Worm (Caenorhabditis elegans) whole organism, L3 larva: ENCODE data around the gene T24C4.2.

Experiments
- R02D3.7 ChIP-seq: fragments of 150-350 bp; optimal IDR thresholded peaks from 2 replicates; lab custom pipeline; 2014; ENCODE audit warnings: missing biosample characterization, missing genetic modification characterization
- ZK546.5 ChIP-seq: sonication (generic microtip); optimal IDR thresholded peaks from 2 replicates; lab custom pipeline; 2017; ENCODE audit warnings: missing biosample characterization, missing genetic modification characterization
- aly-2 ChIP-seq: fragments of 150-350 bp; optimal IDR thresholded peaks from 2 replicates; lab custom pipeline; 2014; ENCODE audit warnings: missing biosample characterization, missing genetic modification characterization
- ama-1 ChIP-seq: fragments of 150-350 bp; optimal IDR thresholded peaks from 2 replicates; lab custom pipeline; 2018
- ceh-16 ChIP-seq: sonication (generic microtip); optimal IDR thresholded peaks from 2 replicates; lab custom pipeline; 2017; ENCODE audit warnings: missing biosample characterization, missing genetic modification characterization
- ceh-28 ChIP-seq: fragments of 150-350 bp; optimal IDR thresholded peaks from 2 replicates; lab custom pipeline; 2014; ENCODE audit warnings: missing biosample characterization, missing genetic modification reagents, missing genetic modification characterization
- ceh-82 ChIP-seq: fragments of 150-350 bp; optimal IDR thresholded peaks from 2 replicates; lab custom pipeline; 2014; ENCODE audit warnings: missing biosample characterization, missing genetic modification characterization
- ceh-9 ChIP-seq: sonication (generic microtip); optimal IDR thresholded peaks from 2 replicates; lab custom pipeline; 2018; ENCODE audit warnings: missing biosample characterization, missing genetic modification characterization
- daf-12 ChIP-seq: fragments of 150-350 bp; optimal IDR thresholded peaks from 2 replicates; lab custom pipeline; 2014; ENCODE audit warnings: missing biosample characterization, missing genetic modification reagents, missing genetic modification characterization
- egl-27 ChIP-seq: sonication (generic microtip); optimal IDR thresholded peaks from 4 replicates; lab custom pipeline; 2017; ENCODE audit warnings: missing biosample characterization, missing genetic modification reagents, missing genetic modification characterization
- elt-1 ChIP-seq: fragments of 150-350 bp; optimal IDR thresholded peaks from 2 replicates; lab custom pipeline; 2014; ENCODE audit warnings: missing biosample characterization, missing genetic modification characterization
- elt-2 ChIP-seq: sonication (generic microtip); optimal IDR thresholded peaks from 2 replicates; lab custom pipeline; 2016; ENCODE audit warnings: missing genetic modification reagents, mild to moderate bottlenecking, missing genetic modification characterization, missing compliant biosample characterization
- elt-3 ChIP-seq, 3 experiments: fragments of 150-350 bp in 1 of 3; sonication (generic microtip) in 2 of 3; optimal IDR thresholded peaks; 2 replicates in 2 of 3; 4 replicates in 1 of 3; lab custom pipeline; 2014 to 2017; ENCODE audit warnings: missing biosample characterization in 3 of 3, missing genetic modification characterization in 3 of 3
- eor-1 ChIP-seq, 2 experiments: fragments of 150-350 bp; optimal IDR thresholded peaks; 2 replicates each; lab custom pipeline; 2014 to 2018; ENCODE audit warnings: missing biosample characterization in 2 of 2, missing genetic modification characterization in 2 of 2
- fkh-10 ChIP-seq: sonication (generic microtip); optimal IDR thresholded peaks from 2 replicates; lab custom pipeline; 2017; ENCODE audit warnings: missing biosample characterization, missing genetic modification reagents, missing genetic modification characterization
- fkh-2 ChIP-seq: fragments of 150-350 bp; optimal IDR thresholded peaks from 2 replicates; lab custom pipeline; 2014; ENCODE audit warnings: missing biosample characterization, missing genetic modification reagents, missing genetic modification characterization
- fos-1 ChIP-seq: fragments of 150-350 bp; optimal IDR thresholded peaks from 2 replicates; lab custom pipeline; 2014; ENCODE audit warnings: missing biosample characterization, missing genetic modification characterization
- hmg-11 ChIP-seq: sonication (generic microtip); optimal IDR thresholded peaks from 2 replicates; lab custom pipeline; 2016; ENCODE audit warnings: missing genetic modification characterization, missing compliant biosample characterization
- jun-1 ChIP-seq: fragments of 150-350 bp; optimal IDR thresholded peaks from 2 replicates; lab custom pipeline; 2014; ENCODE audit warnings: missing biosample characterization, missing genetic modification reagents, missing genetic modification characterization
- lin-15B ChIP-seq: fragments of 150-350 bp; optimal IDR thresholded peaks from 2 replicates; lab custom pipeline; 2014; ENCODE audit warnings: missing biosample characterization, missing genetic modification characterization
- lin-39 ChIP-seq: fragments of 150-350 bp; optimal IDR thresholded peaks from 2 replicates; lab custom pipeline; 2018; ENCODE audit warnings: missing biosample characterization, missing genetic modification reagents, missing genetic modification characterization
- lsy-12 ChIP-seq: sonication (generic microtip); optimal IDR thresholded peaks from 2 replicates; lab custom pipeline; 2016; ENCODE audit warnings: mild to moderate bottlenecking, missing genetic modification characterization, missing compliant biosample characterization
- mdl-1 ChIP-seq: fragments of 150-350 bp; optimal IDR thresholded peaks from 2 replicates; lab custom pipeline; 2014; ENCODE audit warnings: missing biosample characterization, missing genetic modification characterization
- mml-1 ChIP-seq: fragments of 150-350 bp; sonication (generic microtip); optimal IDR thresholded peaks from 3 replicates; lab custom pipeline; 2014; ENCODE audit warnings: missing biosample characterization, missing genetic modification characterization
- nfya-1 ChIP-seq: sonication (generic microtip); optimal IDR thresholded peaks from 2 replicates; lab custom pipeline; 2017; ENCODE audit warnings: missing genetic modification characterization, mild to moderate bottlenecking, missing compliant biosample characterization, antibody characterized with exemption, moderate library complexity; ENCODE audit not compliant: insufficient read depth
- nhr-11 ChIP-seq: fragments of 150-350 bp; optimal IDR thresholded peaks from 2 replicates; lab custom pipeline; 2014; ENCODE audit warnings: missing biosample characterization, missing genetic modification characterization
- nhr-12 ChIP-seq: fragments of 150-350 bp; optimal IDR thresholded peaks from 2 replicates; lab custom pipeline; 2014; ENCODE audit warnings: missing biosample characterization, missing genetic modification characterization
- nhr-23 ChIP-seq: fragments of 150-350 bp; optimal IDR thresholded peaks from 2 replicates; lab custom pipeline; 2014; ENCODE audit warnings: missing biosample characterization, missing genetic modification reagents, missing genetic modification characterization
- nhr-237 ChIP-seq: fragments of 150-350 bp; optimal IDR thresholded peaks from 2 replicates; lab custom pipeline; 2014; ENCODE audit warnings: missing biosample characterization, missing genetic modification characterization
- nhr-25 ChIP-seq: sonication (generic microtip); optimal IDR thresholded peaks from 2 replicates; lab custom pipeline; 2017; ENCODE audit warnings: missing biosample characterization, missing genetic modification characterization
- nhr-28 ChIP-seq: fragments of 150-350 bp; optimal IDR thresholded peaks from 2 replicates; lab custom pipeline; 2014; ENCODE audit warnings: missing biosample characterization, missing genetic modification characterization
- nhr-76 ChIP-seq: fragments of 150-350 bp; sonication (generic microtip); optimal IDR thresholded peaks from 5 replicates; lab custom pipeline; 2014; ENCODE audit warnings: missing biosample characterization, missing genetic modification characterization
- nhr-77 ChIP-seq: fragments of 150-350 bp; optimal IDR thresholded peaks from 2 replicates; lab custom pipeline; 2014; ENCODE audit warnings: missing biosample characterization, missing genetic modification characterization
- pha-4 ChIP-seq: fragments of 150-350 bp; optimal IDR thresholded peaks from 2 replicates; lab custom pipeline; 2014; ENCODE audit warnings: missing biosample characterization, missing genetic modification reagents, missing genetic modification characterization
- pqm-1 ChIP-seq: fragments of 150-350 bp; optimal IDR thresholded peaks from 2 replicates; lab custom pipeline; 2017; ENCODE audit warnings: missing biosample characterization, missing genetic modification characterization, inconsistent platforms
- sea-2 ChIP-seq: fragments of 150-350 bp; sonication (generic microtip); optimal IDR thresholded peaks from 4 replicates; lab custom pipeline; 2014; ENCODE audit warnings: missing biosample characterization, missing genetic modification reagents, missing genetic modification characterization
- skn-1 ChIP-seq: fragments of 150-350 bp; optimal IDR thresholded peaks from 2 replicates; lab custom pipeline; 2014; ENCODE audit warnings: missing biosample characterization, missing genetic modification characterization
- snpc-4 ChIP-seq: fragments of 150-350 bp; optimal IDR thresholded peaks from 2 replicates; lab custom pipeline; 2014; ENCODE audit warnings: missing biosample characterization, missing genetic modification characterization
- tbx-2 ChIP-seq: sonication (generic microtip); optimal IDR thresholded peaks from 2 replicates; lab custom pipeline; 2016; ENCODE audit warnings: mild to moderate bottlenecking, missing genetic modification characterization, missing compliant biosample characterization
- unc-39 ChIP-seq: sonication (generic microtip); optimal IDR thresholded peaks from 4 replicates; lab custom pipeline; 2017; ENCODE audit warnings: missing biosample characterization, missing genetic modification characterization
- unc-62 ChIP-seq: fragments of 150-350 bp; sonication (generic microtip); optimal IDR thresholded peaks from 4 replicates; lab custom pipeline; 2014; ENCODE audit warnings: missing biosample characterization, missing genetic modification reagents, missing genetic modification characterization
- zag-1 ChIP-seq: fragments of 150-350 bp; optimal IDR thresholded peaks from 2 replicates; lab custom pipeline; 2014; ENCODE audit warnings: missing biosample characterization, missing genetic modification characterization

Gene T24C4.2

ce11 chrIII:842630-843029 is 27.1 kb downstream of the T24C4.2 start, which contains the start of gene far-8:
Gene far-8 (plus strand): TSS chrIII:842930.
- no peak for TF ChIP-seq tbx-2 (tag; lab: Kevin White, UChicago)
- no peak for TF ChIP-seq egl-27
- TF ChIP-seq eor-1 (tag; optimal IDR thresholded peaks at IDR 0.05; lab: Kevin White, UChicago), result no peak
- TF ChIP-seq sea-2 (GFP tag; lab: Kevin White, UChicago), result no peak
- no peak for TF ChIP-seq nhr-11 (tag; lab: Kevin White, UChicago)
- TF ChIP-seq snpc-4 (tag; lab: Kevin White, UChicago), result no peak
- TF ChIP-seq nfya-1, result no peak
- no peak for TF ChIP-seq aly-2 (tag; lab: Kevin White, UChicago)
- no peak for TF ChIP-seq hmg-11 (tag; lab: Kevin White, UChicago)
- no peak for TF ChIP-seq fos-1 (tag; lab: Kevin White, UChicago)
- TF ChIP-seq ama-1, result no peak
- TF ChIP-seq nhr-76 (tag; lab: Kevin White, UChicago), result no peak
- no peak for TF ChIP-seq pha-4 (tag; lab: Kevin White, UChicago)
- TF ChIP-seq nhr-25 (tag; lab: Kevin White, UChicago), result no peak
- no peak for TF ChIP-seq nhr-28 (tag; lab: Kevin White, UChicago)
- TF ChIP-seq unc-62 (GFP tag; lab: Kevin White, UChicago), result no peak
- TF ChIP-seq elt-2 (tag; lab: Kevin White, UChicago), result no peak
- no peak for TF ChIP-seq fkh-2 (tag; lab: Kevin White, UChicago)

DNA sequence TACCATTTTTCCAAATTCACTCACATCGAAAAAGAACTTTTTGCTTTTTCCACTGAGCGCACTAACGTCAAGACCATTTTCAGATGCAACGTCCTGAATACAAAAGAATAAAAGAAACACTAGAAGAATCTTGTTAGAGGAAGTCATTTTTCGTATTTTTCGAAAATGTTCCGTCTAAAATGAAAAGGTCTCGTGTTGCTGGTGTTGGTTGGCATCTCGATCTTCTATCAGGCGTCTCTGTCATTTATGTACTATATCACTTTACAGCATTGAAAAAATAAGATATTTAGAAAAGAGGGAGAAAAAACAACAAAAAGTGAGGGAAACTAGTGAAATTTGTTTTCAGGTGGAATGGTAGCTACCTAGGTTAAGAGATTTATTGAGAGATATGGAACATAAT is 28.6 kb downstream of the T24C4.2 start, which contains the start of gene K02F3.9:
Gene K02F3.9, minus strand, starts transcription at position 190 of the 400 bp plus-strand sequence.
- TF ChIP-seq fos-1 (tag; lab: Kevin White, UChicago), result no peak
- no peak for TF ChIP-seq fkh-10 (GFP tag; lab: Kevin White, UChicago)
- no peak for TF ChIP-seq pha-4 (tag; lab: Kevin White, UChicago)
- no peak for TF ChIP-seq elt-3 (tag; optimal IDR thresholded peaks at IDR 0.05; lab: Kevin White, UChicago)
- no peak for TF ChIP-seq elt-2 (tag; lab: Kevin White, UChicago)
- no peak for TF ChIP-seq nhr-25 (tag; lab: Kevin White, UChicago)
- no peak for TF ChIP-seq nhr-76 (tag; lab: Kevin White, UChicago)
- no peak for TF ChIP-seq ZK546.5
- no peak for TF ChIP-seq eor-1 (tag; optimal IDR thresholded peaks at IDR 0.05; lab: Kevin White, UChicago)
- no peak for TF ChIP-seq pqm-1 (tag; lab: Kevin White, UChicago)
- TF ChIP-seq ama-1, result no peak
- no peak for TF ChIP-seq ceh-16 (tag; lab: Kevin White, UChicago)
- TF ChIP-seq skn-1, result no peak

DNA sequence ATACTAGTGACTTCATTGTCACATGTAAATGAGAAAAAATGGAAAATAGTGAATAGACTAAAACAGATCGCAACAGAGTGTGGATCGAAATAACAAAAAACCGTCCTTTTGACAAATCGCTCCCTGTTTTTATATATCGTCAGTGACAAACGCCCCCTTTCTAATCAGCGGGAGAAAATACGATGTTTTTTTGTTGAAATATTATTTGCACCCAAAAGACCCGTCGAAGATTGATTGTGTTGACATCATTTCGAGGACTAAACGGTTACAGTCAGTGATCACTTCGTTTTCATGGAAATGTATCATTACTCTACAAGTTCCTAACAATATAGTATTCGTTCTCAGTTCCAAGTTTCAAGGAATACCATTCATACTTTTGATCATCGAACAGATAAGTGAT is 30.3 kb downstream of the T24C4.2 start, which contains the start of gene dos-3:
Gene dos-3, minus strand, starts transcription at position 101 of the 400 bp plus-strand sequence.
- TF ChIP-seq egl-27 (no peak), nhr-12 (tag; lab: Kevin White, UChicago) (no peak), fkh-10 (GFP tag; lab: Kevin White, UChicago) (no peak), fkh-2 (tag; lab: Kevin White, UChicago) (no peak)
- TF ChIP-seq, all 47 proteins: peak for 0

- TF ChIP-seq daf-12 (tag; lab: Kevin White, UChicago) (no peak), nhr-25 (tag; lab: Kevin White, UChicago) (peak; percentile 62), ceh-9 (tag; lab: Kevin White, UChicago) (no peak), nhr-11 (tag; lab: Kevin White, UChicago) (no peak), sea-2 (GFP tag; lab: Kevin White, UChicago) (no peak), hmg-11 (tag; lab: Kevin White, UChicago) (peak; percentile 42), nhr-23 (no peak), fkh-10 (GFP tag; lab: Kevin White, UChicago) (no peak), mml-1 (tag; lab: Kevin White, UChicago) (no peak), nhr-237 (tag; lab: Kevin White, UChicago) (no peak), R02D3.7 (tag; lab: Kevin White, UChicago) (peak; percentile 26), eor-1 (tag; optimal IDR thresholded peaks at IDR 0.05; lab: Kevin White, UChicago) (no peak), ama-1 (peak; percentile 98), nhr-76 (tag; lab: Kevin White, UChicago) (peak; percentile 47), zag-1 (tag; lab: Kevin White, UChicago) (peak; percentile 42), ZK546.5 (peak; percentile 45), unc-62 (GFP tag; lab: Kevin White, UChicago) (peak; percentile 31), ceh-28 (tag; lab: Kevin White, UChicago) (peak; percentile 71), pha-4 (tag; lab: Kevin White, UChicago) (peak; percentile 47), elt-1 (peak; percentile 61), egl-27 (no peak), elt-3 (tag; optimal IDR thresholded peaks at IDR 0.05; lab: Kevin White, UChicago) (peak in 2 of 3 experiments; percentile 32 to 38), snpc-4 (tag; lab: Kevin White, UChicago) (no peak), mdl-1 (tag; lab: Kevin White, UChicago) (peak; percentile 7), unc-39 (tag; lab: Kevin White, UChicago) (peak; percentile 43), lsy-12 (tag; lab: Kevin White, UChicago) (peak; percentile 97), lin-15B (tag; lab: Kevin White, UChicago) (no peak), fos-1 (tag; lab: Kevin White, UChicago) (peak; percentile 84), nhr-77 (tag; lab: Kevin White, UChicago) (peak; percentile 64), ceh-82 (tag; lab: Kevin White, UChicago) (peak; percentile 7), lin-39 (peak; percentile 20), tbx-2 (tag; lab: Kevin White, UChicago) (peak; percentile 70), nfya-1 (peak; percentile 38), aly-2 (tag; lab: Kevin White, UChicago) (peak; percentile 85), skn-1 (peak; percentile 47), jun-1 (tag; lab: Kevin White, UChicago) (peak; percentile 61), elt-2 (tag; lab: Kevin White, UChicago) (peak; percentile 61)
Observed at ce11 chrIII:835713-836278, 34.0 kb downstream of the T24C4.2 start.
